Fruit fly (Drosophila melanogaster): ENCODE measurements around the gene CG12213.

DNA sequence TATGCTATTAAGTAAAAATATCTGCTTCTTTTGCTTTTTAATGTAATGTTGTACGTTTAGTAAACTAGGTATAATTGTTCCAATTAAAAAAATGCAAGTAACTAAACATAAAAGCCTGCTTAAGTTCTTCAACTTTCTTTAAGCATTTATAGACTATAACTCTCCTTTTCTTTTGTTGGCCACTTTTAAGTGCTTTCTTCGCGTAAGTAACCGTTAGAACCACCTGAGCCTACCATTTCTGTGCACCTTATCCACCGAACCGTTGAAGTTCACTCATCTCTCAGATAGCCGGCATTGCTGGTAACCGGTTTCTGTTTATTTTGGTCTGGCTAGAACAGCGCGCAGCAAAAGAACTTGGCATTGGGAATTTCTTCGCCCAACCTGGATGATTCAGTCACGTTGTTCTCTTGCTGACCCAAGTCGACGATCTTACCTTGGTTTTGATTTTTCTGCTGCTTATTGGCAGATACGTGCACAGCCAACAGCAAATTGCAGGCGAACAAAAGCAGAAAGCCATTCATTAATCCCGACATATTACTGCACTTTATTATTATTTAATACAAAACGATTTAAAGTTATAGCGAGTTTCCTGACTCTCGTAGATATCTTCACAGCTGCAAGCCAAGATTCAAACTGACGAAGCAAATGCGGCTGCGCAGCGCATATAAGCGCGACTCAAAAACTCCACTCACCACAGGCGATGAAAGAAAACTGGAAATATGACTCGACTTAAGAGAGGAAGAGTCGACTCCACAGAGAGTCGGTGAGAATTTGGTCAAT, 9.3 kb upstream of the CG12213 start, which contains the start of gene CG10005:
- no peak for TF ChIP-seq CG9705 (GFP tag; optimal IDR thresholded peaks at IDR 0.05)
- no peak for TF ChIP-seq psq (GFP tag; optimal IDR thresholded peaks at IDR 0.05)
- no peak for TF ChIP-seq foxo (GFP tag; optimal IDR thresholded peaks at IDR 0.05)
- no peak for TF ChIP-seq dsf (GFP tag; optimal IDR thresholded peaks at IDR 0.05; ENCODE audit: borderline replicate concordance)
- TF ChIP-seq Dif (GFP tag; optimal IDR thresholded peaks at IDR 0.05; ENCODE audit: partially characterized antibody), result peak; percentile 71
- TF ChIP-seq brk (GFP tag; optimal IDR thresholded peaks at IDR 0.05), result no peak
- no peak for TF ChIP-seq Vsx2 (GFP tag; optimal IDR thresholded peaks at IDR 0.05; ENCODE audit: partially characterized antibody)
- TF ChIP-seq rgr (GFP tag; optimal IDR thresholded peaks at IDR 0.05), result no peak
- no peak for TF ChIP-seq OdsH (GFP tag; optimal IDR thresholded peaks at IDR 0.05)
- no peak for TF ChIP-seq CG32264 (GFP tag; optimal IDR thresholded peaks at IDR 0.05)
